Fruit fly (Drosophila melanogaster): ENCODE data around the gene Cyp9f3.
A peak's percentile ranks its signal among the peaks of the same experiment; 100 is the strongest.

Gene Cyp9f3

dm6 chr3R:12398620-12399247 is at the start of gene Cyp9f3 (continued):
- TF ChIP-seq CG16815 (GFP tag; optimal IDR thresholded peaks at IDR 0.05) (no peak), HmgZ (tag; optimal IDR thresholded peaks at IDR 0.05) (peak; percentile 13), lola (GFP tag; optimal IDR thresholded peaks at IDR 0.05) (no peak), CG17186 (GFP tag; optimal IDR thresholded peaks at IDR 0.05) (no peak), CG8281 (tag; optimal IDR thresholded peaks at IDR 0.05) (peak; percentile 8), Aef1 (GFP tag; IDR thresholded peaks at IDR 0.05) (no peak), slp2 (GFP tag; optimal IDR thresholded peaks at IDR 0.05) (no peak), CHES-1-like (GFP tag; optimal IDR thresholded peaks at IDR 0.05) (no peak), tup (GFP tag; optimal IDR thresholded peaks at IDR 0.05) (no peak), kni (GFP tag; optimal IDR thresholded peaks at IDR 0.05) (no peak), CG10565 (GFP tag; optimal IDR thresholded peaks at IDR 0.05) (no peak), Hand (GFP tag; optimal IDR thresholded peaks at IDR 0.05) (no peak), chinmo (GFP tag; IDR thresholded peaks at IDR 0.05; ENCODE audit: partially characterized antibody) (0 out of 4 replicates have a peak, but pooled peaks have one; percentile 43), CG7372 (GFP tag; IDR thresholded peaks at IDR 0.05) (no peak), CG42726 (GFP tag; IDR thresholded peaks at IDR 0.05; ENCODE audit: partially characterized antibody) (peak; percentile 46; the same call in 1 of the 2 replicates), toy (GFP tag; IDR thresholded peaks at IDR 0.05) (no peak), CG15514 (GFP tag; optimal IDR thresholded peaks at IDR 0.05) (peak; percentile 3), disco-r (GFP tag; optimal IDR thresholded peaks at IDR 0.05) (no peak), Drgx (GFP tag; IDR thresholded peaks at IDR 0.05) (no peak), cwo (GFP tag; optimal IDR thresholded peaks at IDR 0.05) (no peak)

- TF ChIP-seq Ets65A (GFP tag) (peak; percentile 92), CG9876 (GFP tag; optimal IDR thresholded peaks at IDR 0.05) (no peak), lmd (GFP tag; IDR thresholded peaks at IDR 0.05) (no peak), run (tag; optimal IDR thresholded peaks at IDR 0.05) (no peak)
Observed at dm6 chr3R:12448344-12448743, 49.6 kb upstream of the Cyp9f3 start.

- TF ChIP-seq CG7839 (tag; optimal IDR thresholded peaks at IDR 0.05), result no peak
Observed at dm6 chr3R:12447353-12447752, 48.6 kb upstream of the Cyp9f3 start, which contains the start of gene vrs. Gene vrs (plus strand): TSS chr3R:12447653.

dm6 chr3R:12445468-12445867 is 46.7 kb upstream of the Cyp9f3 start:
- TF ChIP-seq cas (GFP tag; IDR thresholded peaks at IDR 0.05) (no peak), CG7987 (GFP tag; optimal IDR thresholded peaks at IDR 0.05) (peak; percentile 29), exex (tag; optimal IDR thresholded peaks at IDR 0.05) (peak; percentile 12), HLH54F (GFP tag; optimal IDR thresholded peaks at IDR 0.05) (no peak)

dm6 chr3R:12443769-12444168 is 45.0 kb upstream of the Cyp9f3 start:
- TF ChIP-seq Atf6 (GFP tag; IDR thresholded peaks at IDR 0.05) (no peak), al (GFP tag; IDR thresholded peaks at IDR 0.05) (no peak), gce (GFP tag; IDR thresholded peaks at IDR 0.05) (no peak), NFAT (GFP tag; IDR thresholded peaks at IDR 0.05) (no peak), dmrt99B (tag; optimal IDR thresholded peaks at IDR 0.05) (no peak), CG2678 (tag; optimal IDR thresholded peaks at IDR 0.05) (no peak), HLH4C (GFP tag; IDR thresholded peaks at IDR 0.05; ENCODE audit: partially characterized antibody) (0 out of 3 replicates have a peak, but pooled peaks have one; percentile 19), Hr78 (GFP tag; optimal IDR thresholded peaks at IDR 0.05) (peak in 1 of 2 experiments; percentile 12), CG6683 (GFP tag; optimal IDR thresholded peaks at IDR 0.05) (no peak), gcm2 (GFP tag; optimal IDR thresholded peaks at IDR 0.05) (no peak), CG34422 (GFP tag; IDR thresholded peaks at IDR 0.05) (peak; percentile 19; the same call in 1 of the 3 replicates), luna (GFP tag; optimal IDR thresholded peaks at IDR 0.05) (no peak), Tbp (GFP tag; optimal IDR thresholded peaks at IDR 0.05) (no peak), Trl (optimal IDR thresholded peaks at IDR 0.05) (no peak), Trl (GFP tag; optimal IDR thresholded peaks at IDR 0.05) (no peak), Opbp (GFP tag; IDR thresholded peaks at IDR 0.05; ENCODE audit: partially characterized antibody) (no peak)

Measured in whole organism, embryonic.